Worm (Caenorhabditis elegans): Measurements from ENCODE around the gene psmd-9.

Gene psmd-9

DNA sequence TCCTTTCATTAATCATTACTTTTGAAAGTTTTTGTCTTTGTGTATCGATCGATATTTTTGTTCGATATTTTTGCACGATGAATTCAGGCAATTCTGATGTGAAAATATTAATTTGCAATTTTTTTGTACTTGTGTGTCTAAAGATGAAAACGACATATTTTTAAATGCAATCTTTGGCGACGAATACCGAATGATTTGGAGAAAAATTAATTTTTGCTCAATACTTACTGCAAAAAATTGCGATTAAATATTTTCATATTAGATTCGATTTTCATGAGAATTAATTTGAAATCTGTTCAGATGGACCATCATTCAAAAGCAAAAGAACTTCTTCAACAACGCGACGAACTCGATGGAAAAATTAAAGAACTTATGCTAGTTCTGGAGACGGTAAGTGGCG is at the start of gene psmd-9:
Gene psmd-9, plus strand, starts transcription at position 301 of the 400 bp plus-strand sequence.
- TF ChIP-seq crh-2 (tag; optimal IDR thresholded peaks at IDR 0.05) (no peak), nhr-21 (tag; optimal IDR thresholded peaks at IDR 0.05) (no peak), ceh-16 (tag; optimal IDR thresholded peaks at IDR 0.05) (no peak), lsy-2 (tag; optimal IDR thresholded peaks at IDR 0.05) (no peak), R02D3.7 (tag; optimal IDR thresholded peaks at IDR 0.05) (no peak), ceh-82 (tag; optimal IDR thresholded peaks at IDR 0.05) (no peak), ztf-11 (tag; optimal IDR thresholded peaks at IDR 0.05) (no peak), nhr-129 (tag; optimal IDR thresholded peaks at IDR 0.05) (no peak), gmeb-1 (tag; optimal IDR thresholded peaks at IDR 0.05) (no peak), unc-39 (tag; optimal IDR thresholded peaks at IDR 0.05) (no peak)

DNA sequence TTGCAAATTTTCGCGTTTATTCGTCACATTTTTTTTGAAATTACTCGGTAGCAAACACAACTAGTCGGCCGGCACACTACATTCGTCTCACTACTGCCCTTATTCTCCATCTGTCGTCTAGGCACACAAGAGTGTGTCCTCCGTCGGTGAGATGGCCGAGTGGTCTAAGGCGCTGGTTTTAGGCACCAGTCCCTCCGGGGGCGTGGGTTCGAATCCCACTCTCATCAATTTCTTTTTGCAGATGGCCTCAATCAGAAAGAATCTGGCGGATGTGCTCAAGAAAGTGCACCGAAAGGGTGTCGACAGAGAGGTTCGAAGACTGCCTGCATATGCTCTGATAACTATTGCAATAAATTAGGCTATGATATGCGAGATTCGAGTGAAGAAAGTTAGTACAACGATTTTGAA is 48.8 kb upstream of the psmd-9 start:
- TF ChIP-seq fos-1 (tag; optimal IDR thresholded peaks at IDR 0.05) (peak; percentile 59), nhr-6 (tag; optimal IDR thresholded peaks at IDR 0.05) (no peak), sem-4 (tag; optimal IDR thresholded peaks at IDR 0.05) (no peak), C34F6.9 (tag; optimal IDR thresholded peaks at IDR 0.05) (peak; percentile 73), mab-5 (tag; optimal IDR thresholded peaks at IDR 0.05) (no peak), aly-2 (tag; optimal IDR thresholded peaks at IDR 0.05) (no peak), ceh-16 (tag; optimal IDR thresholded peaks at IDR 0.05) (no peak), sma-9 (GFP tag; optimal IDR thresholded peaks at IDR 0.05) (peak; percentile 76), sma-9 (tag; optimal IDR thresholded peaks at IDR 0.05) (no peak), nhr-77 (tag; optimal IDR thresholded peaks at IDR 0.05) (no peak), unc-55 (GFP tag; optimal IDR thresholded peaks at IDR 0.05) (peak; percentile 69), egl-27 (tag; optimal IDR thresholded peaks at IDR 0.05) (peak; percentile 82), mdl-1 (tag; optimal IDR thresholded peaks at IDR 0.05) (peak in 1 of 2 experiments; percentile 23), ztf-1 (GFP tag; conservative IDR thresholded peaks at IDR 0.05) (no peak), dmd-4 (tag; optimal IDR thresholded peaks at IDR 0.05) (no peak), R02D3.7 (tag; optimal IDR thresholded peaks at IDR 0.05) (no peak), nhr-12 (tag; optimal IDR thresholded peaks at IDR 0.05) (no peak), blmp-1 (tag; optimal IDR thresholded peaks at IDR 0.05; ENCODE audit: insufficient read depth) (no peak), sma-3 (GFP tag; optimal IDR thresholded peaks at IDR 0.05) (peak; percentile 59), ama-1 (optimal IDR thresholded peaks at IDR 0.05) (peak; percentile 28), zag-1 (tag; optimal IDR thresholded peaks at IDR 0.05) (peak; percentile 26), alr-1 (tag; optimal IDR thresholded peaks at IDR 0.05) (no peak), F13H6.1 (tag; optimal IDR thresholded peaks at IDR 0.05) (peak; percentile 73), unc-62 (GFP tag; optimal IDR thresholded peaks at IDR 0.05) (no peak), peb-1 (tag; optimal IDR thresholded peaks at IDR 0.05) (no peak), lin-13 (GFP tag; optimal IDR thresholded peaks at IDR 0.05) (peak; percentile 64), ztf-11 (tag; optimal IDR thresholded peaks at IDR 0.05) (no peak), elt-3 (tag; optimal IDR thresholded peaks at IDR 0.05) (no peak), elt-1 (tag; optimal IDR thresholded peaks at IDR 0.05) (no peak), nhr-129 (tag; optimal IDR thresholded peaks at IDR 0.05) (peak; percentile 88), crh-2 (tag; optimal IDR thresholded peaks at IDR 0.05) (peak; percentile 80), lin-11 (tag; optimal IDR thresholded peaks at IDR 0.05) (peak; percentile 71), nhr-10 (tag; optimal IDR thresholded peaks at IDR 0.05) (no peak), nhr-237 (tag; optimal IDR thresholded peaks at IDR 0.05) (no peak), unc-39 (tag; optimal IDR thresholded peaks at IDR 0.05) (peak; percentile 15), mbf-1 (tag; optimal IDR thresholded peaks at IDR 0.05) (no peak), ZK546.5 (tag; optimal IDR thresholded peaks at IDR 0.05) (no peak), ztf-4 (tag; optimal IDR thresholded peaks at IDR 0.05) (peak; percentile 11), nhr-11 (tag; optimal IDR thresholded peaks at IDR 0.05) (no peak), skn-1 (tag; optimal IDR thresholded peaks at IDR 0.05) (no peak), gmeb-1 (tag; optimal IDR thresholded peaks at IDR 0.05) (peak; percentile 37), lsy-2 (tag; optimal IDR thresholded peaks at IDR 0.05) (peak; percentile 49 to 63), snpc-4 (tag; optimal IDR thresholded peaks at IDR 0.05) (no peak), Y55F3AM.14 (GFP tag; optimal IDR thresholded peaks at IDR 0.05) (peak; percentile 47), ceh-82 (tag; optimal IDR thresholded peaks at IDR 0.05) (no peak), nhr-25 (tag; optimal IDR thresholded peaks at IDR 0.05) (peak; percentile 50), nhr-23 (tag; optimal IDR thresholded peaks at IDR 0.05) (no peak), nhr-21 (tag; optimal IDR thresholded peaks at IDR 0.05) (peak; percentile 75), lin-39 (tag; optimal IDR thresholded peaks at IDR 0.05) (no peak)

All from whole organism, L2 larva.